Worm (Caenorhabditis elegans) whole organism, L2 larva: ENCODE data around the gene F23B2.7.

Experiments
- ceh-82 ChIP-seq: fragments of 150-350 bp; optimal IDR thresholded peaks from 2 replicates; lab custom pipeline; 2014; ENCODE audit warnings: missing biosample characterization, missing genetic modification characterization
- egl-27 ChIP-seq: sonication (generic microtip); optimal IDR thresholded peaks from 3 replicates; lab custom pipeline; 2017; ENCODE audit warnings: missing biosample characterization, missing genetic modification reagents, missing genetic modification characterization
- elt-1 ChIP-seq: fragments of 150-350 bp; optimal IDR thresholded peaks from 2 replicates; lab custom pipeline; 2014; ENCODE audit warnings: missing biosample characterization, missing genetic modification characterization
- gmeb-1 ChIP-seq: fragments of 150-350 bp; optimal IDR thresholded peaks from 2 replicates; lab custom pipeline; 2014; ENCODE audit warnings: missing biosample characterization, missing genetic modification characterization
- nhr-10 ChIP-seq: sonication (generic microtip); optimal IDR thresholded peaks from 2 replicates; lab custom pipeline; 2017; ENCODE audit warnings: missing biosample characterization, missing genetic modification characterization
- nhr-237 ChIP-seq: fragments of 150-350 bp; optimal IDR thresholded peaks from 2 replicates; lab custom pipeline; 2014; ENCODE audit warnings: missing biosample characterization, missing genetic modification characterization
- nhr-25 ChIP-seq: fragments of 150-350 bp; sonication (generic microtip); optimal IDR thresholded peaks from 3 replicates; lab custom pipeline; 2014; ENCODE audit warnings: missing biosample characterization, missing genetic modification characterization
- nhr-77 ChIP-seq: fragments of 150-350 bp; optimal IDR thresholded peaks from 2 replicates; lab custom pipeline; 2014; ENCODE audit warnings: missing biosample characterization, missing genetic modification characterization
- sem-4 ChIP-seq: fragments of 150-350 bp; optimal IDR thresholded peaks from 2 replicates; lab custom pipeline; 2014; ENCODE audit warnings: missing biosample characterization, missing genetic modification reagents, missing genetic modification characterization
- snpc-4 ChIP-seq: fragments of 150-350 bp; optimal IDR thresholded peaks from 2 replicates; lab custom pipeline; 2014; ENCODE audit warnings: missing biosample characterization, missing genetic modification characterization
- unc-39 ChIP-seq: fragments of 150-350 bp; optimal IDR thresholded peaks from 2 replicates; lab custom pipeline; 2014; ENCODE audit warnings: missing biosample characterization, missing genetic modification characterization
- ztf-11 ChIP-seq: sonication (generic microtip); optimal IDR thresholded peaks from 2 replicates; lab custom pipeline; 2017; ENCODE audit warnings: missing biosample characterization, missing genetic modification characterization

- TF ChIP-seq nhr-77 (tag; lab: Kevin White, UChicago) (no peak), snpc-4 (tag; lab: Kevin White, UChicago) (peak; percentile 28), nhr-10 (tag; lab: Kevin White, UChicago) (no peak), nhr-237 (tag; lab: Kevin White, UChicago) (no peak), egl-27 (tag; lab: Kevin White, UChicago) (peak; percentile 11), gmeb-1 (tag; lab: Kevin White, UChicago) (peak; percentile 60), nhr-25 (tag; lab: Kevin White, UChicago) (no peak), ztf-11 (tag; lab: Kevin White, UChicago) (no peak), sem-4 (peak; percentile 39), elt-1 (no peak), ceh-82 (tag; lab: Kevin White, UChicago) (no peak), unc-39 (tag; lab: Kevin White, UChicago) (no peak)
These were observed 3.3 kb upstream of the F23B2.7 start, which contains the start of the genes rpb-12 and aly-2 for ce11 chrIV:9146819-9147518.
